Worm (Caenorhabditis elegans) whole organism, late embryonic: ENCODE results near the gene F20D1.22.

ENCODE experiments used
- odd-2 ChIP-seq: sonication (generic microtip); optimal IDR thresholded peaks from 2 replicates; lab custom pipeline; 2017; ENCODE audit warnings: antibody characterized with exemption, mild to moderate bottlenecking, missing genetic modification characterization, missing compliant biosample characterization
- pax-1 ChIP-seq: fragments of 150-350 bp; optimal IDR thresholded peaks from 2 replicates; lab custom pipeline; 2014; ENCODE audit warnings: missing biosample characterization, missing genetic modification characterization
- pqm-1 ChIP-seq: sonication (generic microtip); optimal IDR thresholded peaks from 2 replicates; lab custom pipeline; 2016; ENCODE audit warnings: missing genetic modification characterization, missing compliant biosample characterization
- unc-86 ChIP-seq: sonication (generic microtip); optimal IDR thresholded peaks from 2 replicates; lab custom pipeline; 2016; ENCODE audit warnings: missing genetic modification characterization, missing compliant biosample characterization
- ztf-16 ChIP-seq: sonication (generic microtip); optimal IDR thresholded peaks from 2 replicates; lab custom pipeline; 2017; ENCODE audit warnings: missing genetic modification characterization, missing compliant biosample characterization

DNA sequence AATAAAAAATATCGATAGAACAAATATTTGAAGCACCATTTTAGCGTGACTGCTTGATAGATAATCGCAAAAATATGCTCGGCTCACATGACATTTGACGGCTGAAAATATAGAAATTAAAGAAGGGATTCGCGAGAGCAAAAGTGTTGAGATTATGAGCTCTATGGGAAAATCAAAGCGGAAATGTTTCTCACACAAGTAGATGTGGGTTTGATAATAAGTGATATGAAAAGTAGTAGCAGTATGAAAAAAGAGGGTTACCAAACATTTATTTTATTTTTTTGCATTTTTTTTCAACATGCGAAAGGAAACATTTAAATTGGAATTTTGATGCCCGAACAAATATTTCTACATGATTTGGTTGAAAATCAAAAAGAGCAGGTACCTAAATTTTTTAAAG is 24.7 kb downstream of the F20D1.22 start, which contains the start of gene iglr-1:
- no peak for TF ChIP-seq pax-1 (tag; lab: Kevin White, UChicago)
- TF ChIP-seq pqm-1 (tag; lab: Kevin White, UChicago): no peak
- no peak for TF ChIP-seq ztf-16 (tag; lab: Kevin White, UChicago)
- TF ChIP-seq odd-2: no peak
- TF ChIP-seq unc-86 (tag; lab: Kevin White, UChicago): no peak
